Fruit fly (Drosophila melanogaster) whole organism, embryonic: Measurements from ENCODE around the gene Sfp79B.

Source experiments
- CG17328 ChIP-seq: fragments of 200-800 bp; sonication (Bioruptor generic); IDR thresholded peaks from 2 replicates; pipeline ENCODE4 v1.3.6; 2022; ENCODE audit warnings: missing biosample characterization, missing genetic modification characterization
- CG9797 ChIP-seq: fragments of 200-800 bp; sonication (Bioruptor generic); optimal IDR thresholded peaks from 3 replicates; lab custom pipeline; 2018; ENCODE audit warnings: missing biosample characterization, mild to moderate bottlenecking, missing genetic modification characterization
- CrebB ChIP-seq: fragments of 200-800 bp; sonication (Bioruptor generic); optimal IDR thresholded peaks from 3 replicates; lab custom pipeline; 2018; ENCODE audit warnings: missing biosample characterization, mild to moderate bottlenecking, missing genetic modification characterization
- Hr3 ChIP-seq: fragments of 200-800 bp; sonication (Bioruptor generic); optimal IDR thresholded peaks from 3 replicates; lab custom pipeline; 2016; ENCODE audit warnings: missing biosample characterization, missing genetic modification characterization
- Xbp1 ChIP-seq: fragments of 200-800 bp; sonication (Bioruptor generic); optimal IDR thresholded peaks from 3 replicates; lab custom pipeline; 2016; ENCODE audit warnings: missing biosample characterization, mild to moderate bottlenecking, missing genetic modification characterization
- ato ChIP-seq: fragments of 200-800 bp; sonication (Bioruptor generic); IDR thresholded peaks from 2 replicates; pipeline ENCODE4 v1.3.6; 2022; ENCODE audit warnings: missing biosample characterization, missing genetic modification characterization; ENCODE audit not compliant: partially characterized antibody
- bigmax ChIP-seq: fragments of 200-800 bp; sonication (Bioruptor generic); optimal IDR thresholded peaks from 2 replicates; lab custom pipeline; 2018; ENCODE audit warnings: missing biosample characterization, mild to moderate bottlenecking, missing genetic modification characterization
- dpn ChIP-seq, 2 experiments: fragments of 200-800 bp; sonication (Bioruptor generic); optimal IDR thresholded peaks; 3 replicates each; lab custom pipeline; 2016; ENCODE audit warnings: missing biosample characterization in 2 of 2, missing genetic modification characterization in 2 of 2
- fu2 ChIP-seq: fragments of 200-800 bp; sonication (Bioruptor generic); optimal IDR thresholded peaks from 2 replicates; lab custom pipeline; 2016; ENCODE audit warnings: missing biosample characterization, missing genetic modification characterization
- rib ChIP-seq: fragments of 200-800 bp; sonication (Bioruptor generic); IDR thresholded peaks from 2 replicates; pipeline ENCODE4 v1.3.6; 2022; ENCODE audit warnings: missing biosample characterization, missing genetic modification characterization
- seq ChIP-seq: fragments of 200-800 bp; sonication (Bioruptor generic); IDR thresholded peaks from 2 replicates; pipeline ENCODE4 v1.3.6; 2022; ENCODE audit warnings: missing biosample characterization, missing genetic modification characterization
- tin ChIP-seq: fragments of 200-800 bp; sonication (Bioruptor generic); optimal IDR thresholded peaks from 3 replicates; lab custom pipeline; 2016; ENCODE audit warnings: missing biosample characterization, missing genetic modification characterization

DNA sequence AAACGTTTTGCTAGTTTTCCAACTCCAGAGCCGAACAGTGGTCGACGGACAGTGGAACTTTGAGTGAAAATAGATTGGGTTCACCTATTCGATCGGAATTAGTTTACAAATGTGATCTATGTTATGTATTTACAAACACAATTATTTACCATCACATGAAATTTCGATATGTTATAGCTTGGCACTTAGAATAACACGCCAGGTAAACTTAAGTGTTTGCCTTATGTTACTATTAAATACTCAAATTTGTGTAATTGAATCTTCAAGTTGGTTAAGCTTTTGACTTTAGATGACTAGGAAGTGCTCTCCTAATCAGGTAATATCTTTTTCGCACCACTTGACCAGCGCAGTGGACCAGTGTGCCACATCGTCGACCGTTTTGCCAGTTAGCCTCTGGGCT is 11.2 kb downstream of the Sfp79B start:
- TF ChIP-seq Hr3 (GFP tag; lab: Kevin White, UChicago) (no peak), fu2 (GFP tag; lab: Kevin White, UChicago) (no peak), bigmax (GFP tag; lab: Kevin White, UChicago) (no peak), CG9797 (GFP tag; lab: Kevin White, UChicago) (no peak), rib (no peak), tin (GFP tag; lab: Kevin White, UChicago) (no peak), dpn (GFP tag; optimal IDR thresholded peaks at IDR 0.05; lab: Kevin White, UChicago) (no peak), Xbp1 (GFP tag; lab: Kevin White, UChicago) (no peak), CG17328 (no peak), ato (GFP tag; lab: Robert Waterston, UW) (no peak), seq (GFP tag; lab: Robert Waterston, UW) (no peak), CrebB (tag; lab: Kevin White, UChicago) (no peak)
